Worm (Caenorhabditis elegans): Measurements from ENCODE around the gene Y52E8A.1.

DNA sequence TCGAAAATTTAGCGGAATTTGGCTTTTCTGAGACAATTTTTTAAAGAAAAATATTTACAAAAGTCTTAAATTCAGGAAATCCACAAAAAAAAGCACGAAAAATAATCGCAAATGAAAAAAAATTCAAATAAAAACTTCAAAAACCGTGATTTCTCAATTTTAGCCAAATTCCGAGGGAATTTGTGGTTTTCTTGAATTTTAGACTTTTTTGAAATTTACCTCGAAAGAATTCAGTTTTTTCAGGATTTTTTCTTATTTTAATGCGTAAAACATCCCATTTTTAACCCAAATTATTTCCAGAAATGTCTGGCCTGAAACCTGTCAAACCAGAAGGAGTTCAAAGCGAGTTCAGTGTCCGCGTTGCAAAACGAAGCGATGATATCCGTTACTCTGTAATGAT is 20.6 kb upstream of the Y52E8A.1 start, which contains the start of gene gtf-2F1:
- TF ChIP-seq nhr-43 (tag; optimal IDR thresholded peaks at IDR 0.05; ENCODE audit: poor library complexity, severe bottlenecking) = no peak
- TF ChIP-seq elt-2 (tag; optimal IDR thresholded peaks at IDR 0.05) = no peak
- no peak for TF ChIP-seq mdl-1 (tag; optimal IDR thresholded peaks at IDR 0.05)

Measured in whole organism, L3 larva.